Worm (Caenorhabditis elegans): ENCODE results near the gene Y113G7A.14.

DNA sequence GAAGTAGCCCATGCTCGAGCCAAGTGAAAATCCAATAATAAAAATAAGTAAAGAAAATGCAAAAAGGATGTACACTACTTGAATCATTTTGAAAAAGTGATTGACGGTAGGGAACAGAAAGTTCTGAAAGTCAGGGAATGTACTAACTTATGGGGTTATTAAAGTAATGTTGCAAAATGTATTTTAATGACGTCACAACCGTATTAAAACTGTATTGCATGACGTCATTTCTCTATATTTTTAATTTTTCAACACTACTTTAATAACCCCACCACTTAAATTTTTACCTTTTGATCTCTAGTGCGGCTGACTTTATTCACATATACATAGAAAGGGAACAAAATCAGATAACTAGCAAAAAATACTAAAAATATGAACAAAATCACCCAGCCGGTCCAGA lies 44.1 kb upstream of the Y113G7A.14 start:
- no peak for TF ChIP-seq him-1 (tag; optimal IDR thresholded peaks at IDR 0.05)
- TF ChIP-seq W03F9.2 (tag; optimal IDR thresholded peaks at IDR 0.05) = no peak
- no peak for TF ChIP-seq dao-5 (tag; optimal IDR thresholded peaks at IDR 0.05)
